In the genomic region with DNA sequence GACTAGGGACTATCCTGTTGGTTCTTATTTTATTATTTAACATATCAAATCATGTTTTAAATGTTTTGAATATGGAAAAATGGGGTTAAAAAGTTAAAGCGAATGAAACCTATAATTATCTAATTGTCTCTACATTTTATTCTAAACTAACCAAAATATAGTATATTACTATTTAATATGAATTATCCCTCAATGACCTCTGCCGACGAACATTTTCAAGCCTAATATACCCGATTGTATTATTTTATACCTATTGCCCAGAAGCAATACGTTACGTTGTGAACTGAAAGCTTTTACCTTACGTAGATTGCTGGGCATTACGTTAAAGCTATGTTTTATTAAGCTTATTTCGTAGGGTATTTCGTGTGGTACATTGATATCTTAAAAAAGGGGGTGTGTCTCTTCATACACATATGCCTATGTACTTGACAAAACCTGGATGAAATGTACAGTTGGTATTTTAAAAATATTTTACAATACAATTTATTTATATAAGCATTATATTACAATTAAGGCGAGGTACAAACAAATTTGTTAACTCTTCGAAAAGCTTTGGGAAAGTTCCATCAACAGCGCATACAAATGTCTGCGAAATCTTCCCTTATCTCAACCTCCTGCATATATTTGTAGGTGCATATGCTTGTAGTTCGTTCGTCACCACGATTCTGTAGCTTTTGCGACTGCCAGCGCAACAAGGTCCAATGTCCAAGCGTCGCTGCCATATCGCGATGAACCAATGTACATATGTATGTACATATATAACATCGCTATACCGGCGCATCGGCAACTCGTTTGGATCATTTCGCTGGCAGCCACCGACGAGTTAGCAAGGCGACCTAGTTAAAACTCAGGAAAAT, we compare ENCODE assay signal across 1 fruit fly cellular context.
A peak's percentile ranks its signal among the peaks of the same experiment; 100 is the strongest.
TF ChIP-seq lines count a peak whose summit lies in the region.

A gene (plus strand): TSS at position 790 of the 857 bp plus-strand sequence.

TF ChIP-seq in whole organism, embryonic, 481 proteins besides CTCF, POLR2A, EP300 and RAD21 (continued from another document and continues in another):
- TF ChIP-seq Ssrp (tag; optimal IDR thresholded peaks at IDR 0.05; lab: Kevin White, UChicago), result peak; percentile 76
- TF ChIP-seq CG13123 (GFP tag; optimal IDR thresholded peaks at IDR 0.05; lab: Kevin White, UChicago), result peak; percentile 51
- TF ChIP-seq bcd (GFP tag; optimal IDR thresholded peaks at IDR 0.05; lab: Kevin White, UChicago), result peak; percentile 93
- peak; percentile 81 for TF ChIP-seq CG11695 (GFP tag; IDR thresholded peaks at IDR 0.05; lab: Robert Waterston, UW)
- no peak for TF ChIP-seq hbn (GFP tag; IDR thresholded peaks at IDR 0.05; lab: Robert Waterston, UW; ENCODE audit: partially characterized antibody)
- TF ChIP-seq CG11504 (tag; optimal IDR thresholded peaks at IDR 0.05; lab: Kevin White, UChicago), result peak; percentile 97
- peak; percentile 51 for TF ChIP-seq psq (GFP tag; optimal IDR thresholded peaks at IDR 0.05; lab: Kevin White, UChicago)
- TF ChIP-seq eve (GFP tag; optimal IDR thresholded peaks at IDR 0.05; lab: Kevin White, UChicago), result no peak
- TF ChIP-seq stwl (tag; optimal IDR thresholded peaks at IDR 0.05; lab: Kevin White, UChicago), result no peak
- TF ChIP-seq prd (optimal IDR thresholded peaks at IDR 0.05; lab: Kevin White, UChicago), result no peak
- TF ChIP-seq prd (GFP tag; IDR thresholded peaks at IDR 0.05; lab: Robert Waterston, UW), result peak; percentile 88
- peak; percentile 95 for TF ChIP-seq HLH3B (GFP tag; IDR thresholded peaks at IDR 0.05; lab: Robert Waterston, UW)
- TF ChIP-seq CG4854 (GFP tag; optimal IDR thresholded peaks at IDR 0.05; lab: Kevin White, UChicago), result peak; percentile 79
- no peak for TF ChIP-seq jumu (GFP tag; optimal IDR thresholded peaks at IDR 0.05; lab: Kevin White, UChicago)
- peak; percentile 74 for TF ChIP-seq odd (GFP tag; optimal IDR thresholded peaks at IDR 0.05; lab: Kevin White, UChicago)
- TF ChIP-seq CG10959 (GFP tag; IDR thresholded peaks at IDR 0.05; lab: Robert Waterston, UW), result peak; percentile 56
- peak; percentile 84 for TF ChIP-seq exex (tag; optimal IDR thresholded peaks at IDR 0.05; lab: Kevin White, UChicago)
- TF ChIP-seq B-H2 (GFP tag; optimal IDR thresholded peaks at IDR 0.05; lab: Kevin White, UChicago), result peak; percentile 17
- peak; percentile 93 for TF ChIP-seq Hmr (GFP tag; optimal IDR thresholded peaks at IDR 0.05; lab: Kevin White, UChicago)
- TF ChIP-seq CG14441 (GFP tag; IDR thresholded peaks at IDR 0.05; lab: Robert Waterston, UW), result peak; percentile 93
- peak; percentile 74 for TF ChIP-seq ttk (GFP tag; IDR thresholded peaks at IDR 0.05; lab: Robert Waterston, UW)
- TF ChIP-seq GATAe (GFP tag; conservative IDR thresholded peaks at IDR 0.05; lab: Robert Waterston, UW), result peak; percentile 60
- peak; percentile 99 for TF ChIP-seq nom (GFP tag; optimal IDR thresholded peaks at IDR 0.05; lab: Kevin White, UChicago)
- TF ChIP-seq Hand (GFP tag; optimal IDR thresholded peaks at IDR 0.05; lab: Kevin White, UChicago), result peak; percentile 54
- TF ChIP-seq CG9609 (GFP tag; optimal IDR thresholded peaks at IDR 0.05; lab: Kevin White, UChicago), result no peak
- peak; percentile 94 for TF ChIP-seq CG30403 (GFP tag; optimal IDR thresholded peaks at IDR 0.05; lab: Kevin White, UChicago)
- TF ChIP-seq Bteb2 (GFP tag; optimal IDR thresholded peaks at IDR 0.05; lab: Kevin White, UChicago), result peak; percentile 55
- peak; percentile 82 for TF ChIP-seq CG4328 (GFP tag; optimal IDR thresholded peaks at IDR 0.05; lab: Kevin White, UChicago)
- peak; percentile 86 for TF ChIP-seq CG12391 (tag; optimal IDR thresholded peaks at IDR 0.05; lab: Kevin White, UChicago)
- TF ChIP-seq Nf-YB (GFP tag; optimal IDR thresholded peaks at IDR 0.05; lab: Kevin White, UChicago), result peak; percentile 63
- TF ChIP-seq Chrac-16 (GFP tag; optimal IDR thresholded peaks at IDR 0.05; lab: Kevin White, UChicago), result peak; percentile 76
- TF ChIP-seq Doc2 (GFP tag; IDR thresholded peaks at IDR 0.05; lab: Robert Waterston, UW), result peak; percentile 84
- no peak for TF ChIP-seq Hr39 (optimal IDR thresholded peaks at IDR 0.05; lab: Kevin White, UChicago)
- TF ChIP-seq CG7556 (GFP tag; optimal IDR thresholded peaks at IDR 0.05; lab: Kevin White, UChicago), result peak; percentile 93
- peak; percentile 90 for TF ChIP-seq Atf6 (GFP tag; IDR thresholded peaks at IDR 0.05; lab: Robert Waterston, UW)
- peak; percentile 98 for TF ChIP-seq dmrt99B (tag; optimal IDR thresholded peaks at IDR 0.05; lab: Kevin White, UChicago)
- TF ChIP-seq CG18764 (GFP tag; optimal IDR thresholded peaks at IDR 0.05; lab: Kevin White, UChicago), result peak; percentile 90
- peak; percentile 30 for TF ChIP-seq tx (GFP tag; optimal IDR thresholded peaks at IDR 0.05; lab: Kevin White, UChicago)
- TF ChIP-seq BtbVII (GFP tag; optimal IDR thresholded peaks at IDR 0.05; lab: Kevin White, UChicago), result peak; percentile 95
- no peak for TF ChIP-seq CG1832 (GFP tag; optimal IDR thresholded peaks at IDR 0.05; lab: Kevin White, UChicago)
- no peak for TF ChIP-seq dan (GFP tag; IDR thresholded peaks at IDR 0.05; lab: Robert Waterston, UW)
- TF ChIP-seq sna (GFP tag; IDR thresholded peaks at IDR 0.05; lab: Robert Waterston, UW; ENCODE audit: partially characterized antibody), result no peak
- no peak for TF ChIP-seq CG15479 (GFP tag; optimal IDR thresholded peaks at IDR 0.05; lab: Kevin White, UChicago)
- TF ChIP-seq vvl (GFP tag; IDR thresholded peaks at IDR 0.05; lab: Robert Waterston, UW), result peak; percentile 79
- peak; percentile 38 for TF ChIP-seq ERR (GFP tag; optimal IDR thresholded peaks at IDR 0.05; lab: Kevin White, UChicago)
- TF ChIP-seq scrt (GFP tag; optimal IDR thresholded peaks at IDR 0.05; lab: Kevin White, UChicago), result peak; percentile 92
- TF ChIP-seq Xbp1 (GFP tag; optimal IDR thresholded peaks at IDR 0.05; lab: Kevin White, UChicago), result peak; percentile 85
- peak; percentile 92 for TF ChIP-seq CG10366 (GFP tag; IDR thresholded peaks at IDR 0.05; lab: Robert Waterston, UW)
- TF ChIP-seq CG12942 (GFP tag; optimal IDR thresholded peaks at IDR 0.05; lab: Kevin White, UChicago), result peak; percentile 74
- TF ChIP-seq Abd-B (GFP tag; optimal IDR thresholded peaks at IDR 0.05; lab: Kevin White, UChicago), result peak; percentile 96
- peak; percentile 92 for TF ChIP-seq tap (tag; optimal IDR thresholded peaks at IDR 0.05; lab: Kevin White, UChicago)
- TF ChIP-seq fd3F (GFP tag; optimal IDR thresholded peaks at IDR 0.05; lab: Kevin White, UChicago), result peak; percentile 64
- TF ChIP-seq ham (GFP tag; IDR thresholded peaks at IDR 0.05; lab: Robert Waterston, UW), result peak; percentile 80
- peak; percentile 87 for TF ChIP-seq Ravus (GFP tag; IDR thresholded peaks at IDR 0.05; lab: Robert Waterston, UW)
- peak; percentile 84 for TF ChIP-seq Mrtf (GFP tag; IDR thresholded peaks at IDR 0.05; lab: Robert Waterston, UW)
- peak; percentile 55 to 73 for TF ChIP-seq Pdp1 (GFP tag; optimal IDR thresholded peaks at IDR 0.05; lab: Kevin White, UChicago)
- peak; percentile 90 for TF ChIP-seq CG12659 (GFP tag; optimal IDR thresholded peaks at IDR 0.05; lab: Kevin White, UChicago)
- TF ChIP-seq hth (optimal IDR thresholded peaks at IDR 0.05; lab: Kevin White, UChicago), result no peak
- peak; percentile 72 for TF ChIP-seq HmgZ (tag; optimal IDR thresholded peaks at IDR 0.05; lab: Kevin White, UChicago)
- peak; percentile 86 for TF ChIP-seq Six4 (GFP tag; optimal IDR thresholded peaks at IDR 0.05; lab: Kevin White, UChicago)
- peak; percentile 85 for TF ChIP-seq CG7987 (GFP tag; optimal IDR thresholded peaks at IDR 0.05; lab: Kevin White, UChicago)
- peak; percentile 78 for TF ChIP-seq emc (GFP tag; optimal IDR thresholded peaks at IDR 0.05; lab: Kevin White, UChicago)
- peak; percentile 14 for TF ChIP-seq CG8089 (GFP tag; optimal IDR thresholded peaks at IDR 0.05; lab: Kevin White, UChicago)
- peak; percentile 54 for TF ChIP-seq CG15601 (tag; optimal IDR thresholded peaks at IDR 0.05; lab: Kevin White, UChicago)
- TF ChIP-seq oc (tag; optimal IDR thresholded peaks at IDR 0.05; lab: Kevin White, UChicago), result peak; percentile 68
- TF ChIP-seq chm (GFP tag; IDR thresholded peaks at IDR 0.05; lab: Robert Waterston, UW), result peak; percentile 65; the same call in 1 of the 2 replicates
- TF ChIP-seq Atf-2 (GFP tag; optimal IDR thresholded peaks at IDR 0.05; lab: Kevin White, UChicago), result peak; percentile 16
- no peak for TF ChIP-seq CG8478 (optimal IDR thresholded peaks at IDR 0.05; lab: Kevin White, UChicago)
- peak; percentile 95 for TF ChIP-seq stc (GFP tag; IDR thresholded peaks at IDR 0.05; lab: Robert Waterston, UW)
- peak; percentile 92 for TF ChIP-seq CG6683 (GFP tag; optimal IDR thresholded peaks at IDR 0.05; lab: Kevin White, UChicago)
- no peak for TF ChIP-seq NC2α (GFP tag; optimal IDR thresholded peaks at IDR 0.05; lab: Kevin White, UChicago)
- TF ChIP-seq mld (GFP tag; IDR thresholded peaks at IDR 0.05; lab: Robert Waterston, UW; ENCODE audit: partially characterized antibody), result no peak
- TF ChIP-seq YL-1 (GFP tag; optimal IDR thresholded peaks at IDR 0.05; lab: Kevin White, UChicago), result peak; percentile 10
- peak; percentile 97 for TF ChIP-seq Sox100B (GFP tag; optimal IDR thresholded peaks at IDR 0.05; lab: Kevin White, UChicago)
- TF ChIP-seq Usf (GFP tag; optimal IDR thresholded peaks at IDR 0.05; lab: Kevin White, UChicago), result peak; percentile 54
- TF ChIP-seq CG10979 (tag; optimal IDR thresholded peaks at IDR 0.05; lab: Kevin White, UChicago), result peak; percentile 95
- 0 out of 3 replicates have a peak, but pooled peaks have one; percentile 5 for TF ChIP-seq sr (GFP tag; IDR thresholded peaks at IDR 0.05; lab: Robert Waterston, UW)
- TF ChIP-seq CG15011 (GFP tag; optimal IDR thresholded peaks at IDR 0.05; lab: Kevin White, UChicago), result peak; percentile 96
- peak; percentile 84 for TF ChIP-seq CG11560 (tag; IDR thresholded peaks at IDR 0.05; lab: Robert Waterston, UW)
- TF ChIP-seq MTF-1 (GFP tag; optimal IDR thresholded peaks at IDR 0.05; lab: Kevin White, UChicago; ENCODE audit: borderline replicate concordance), result peak; percentile 79
- peak; percentile 33 for TF ChIP-seq Sry-δ (GFP tag; optimal IDR thresholded peaks at IDR 0.05; lab: Kevin White, UChicago)
- TF ChIP-seq sens (GFP tag; lab: Kevin White, UChicago), result peak; percentile 89
- TF ChIP-seq CG13775 (GFP tag; optimal IDR thresholded peaks at IDR 0.05; lab: Kevin White, UChicago), result peak; percentile 72
- TF ChIP-seq wek (GFP tag; optimal IDR thresholded peaks at IDR 0.05; lab: Kevin White, UChicago), result peak; percentile 18
- peak; percentile 92 for TF ChIP-seq nmo (GFP tag; optimal IDR thresholded peaks at IDR 0.05; lab: Kevin White, UChicago)
- peak; percentile 47 for TF ChIP-seq CG10543 (GFP tag; optimal IDR thresholded peaks at IDR 0.05; lab: Kevin White, UChicago)
- TF ChIP-seq CG3281 (GFP tag; optimal IDR thresholded peaks at IDR 0.05; lab: Kevin White, UChicago), result peak; percentile 96
- TF ChIP-seq Dip2 (GFP tag; IDR thresholded peaks at IDR 0.05; lab: Robert Waterston, UW), result peak; percentile 52
- peak; percentile 57 for TF ChIP-seq CG7928 (GFP tag; optimal IDR thresholded peaks at IDR 0.05; lab: Kevin White, UChicago)
- TF ChIP-seq D19B (GFP tag; optimal IDR thresholded peaks at IDR 0.05; lab: Kevin White, UChicago), result peak; percentile 100
- peak; percentile 94 for TF ChIP-seq Blimp-1 (GFP tag; optimal IDR thresholded peaks at IDR 0.05; lab: Kevin White, UChicago)
- peak; percentile 90 for TF ChIP-seq Drgx (GFP tag; IDR thresholded peaks at IDR 0.05; lab: Robert Waterston, UW)
- TF ChIP-seq Meics (GFP tag; optimal IDR thresholded peaks at IDR 0.05; lab: Kevin White, UChicago), result peak; percentile 97
- peak; percentile 95 for TF ChIP-seq tin (GFP tag; optimal IDR thresholded peaks at IDR 0.05; lab: Kevin White, UChicago)
- TF ChIP-seq CG18011 (GFP tag; optimal IDR thresholded peaks at IDR 0.05; lab: Kevin White, UChicago), result peak; percentile 76
- TF ChIP-seq CG4424 (GFP tag; optimal IDR thresholded peaks at IDR 0.05; lab: Kevin White, UChicago), result peak; percentile 96
- peak; percentile 96 for TF ChIP-seq CG9932 (GFP tag; IDR thresholded peaks at IDR 0.05; lab: Robert Waterston, UW)
- TF ChIP-seq pho (GFP tag; optimal IDR thresholded peaks at IDR 0.05; lab: Kevin White, UChicago), result peak; percentile 71
- TF ChIP-seq CG8924 (tag; optimal IDR thresholded peaks at IDR 0.05; lab: Kevin White, UChicago), result peak; percentile 90
- TF ChIP-seq bigmax (GFP tag; optimal IDR thresholded peaks at IDR 0.05; lab: Kevin White, UChicago), result no peak
- no peak for TF ChIP-seq cg (GFP tag; optimal IDR thresholded peaks at IDR 0.05; lab: Kevin White, UChicago)
- TF ChIP-seq luna (GFP tag; optimal IDR thresholded peaks at IDR 0.05; lab: Kevin White, UChicago), result peak; percentile 26
- peak; percentile 93 for TF ChIP-seq Med (GFP tag; lab: Kevin White, UChicago)
- TF ChIP-seq p53 (GFP tag; optimal IDR thresholded peaks at IDR 0.05; lab: Kevin White, UChicago), result no peak
- TF ChIP-seq usp (GFP tag; optimal IDR thresholded peaks at IDR 0.05; lab: Kevin White, UChicago), result no peak
- TF ChIP-seq Scr (GFP tag; IDR thresholded peaks at IDR 0.05; lab: Robert Waterston, UW; ENCODE audit: partially characterized antibody), result no peak
- TF ChIP-seq CG2875 (GFP tag; optimal IDR thresholded peaks at IDR 0.05; lab: Kevin White, UChicago), result peak; percentile 75
- TF ChIP-seq CG11696 (GFP tag; IDR thresholded peaks at IDR 0.05; lab: Robert Waterston, UW), result peak; percentile 16; the same call in 1 of the 2 replicates
- peak; percentile 63 for TF ChIP-seq fd64A (GFP tag; optimal IDR thresholded peaks at IDR 0.05; lab: Kevin White, UChicago)
- peak; percentile 84 for TF ChIP-seq CG6254 (GFP tag; optimal IDR thresholded peaks at IDR 0.05; lab: Kevin White, UChicago)
- peak; percentile 85 for TF ChIP-seq lilli (GFP tag; optimal IDR thresholded peaks at IDR 0.05; lab: Kevin White, UChicago)
- TF ChIP-seq CG8388 (GFP tag; optimal IDR thresholded peaks at IDR 0.05; lab: Kevin White, UChicago), result peak; percentile 67
- peak; percentile 87 for TF ChIP-seq CG5180 (GFP tag; optimal IDR thresholded peaks at IDR 0.05; lab: Kevin White, UChicago)
- TF ChIP-seq Adf1 (GFP tag; IDR thresholded peaks at IDR 0.05; lab: Robert Waterston, UW), result peak; percentile 75
- TF ChIP-seq rib (GFP tag; IDR thresholded peaks at IDR 0.05; lab: Robert Waterston, UW), result peak; percentile 82
- TF ChIP-seq Ptx1 (GFP tag; IDR thresholded peaks at IDR 0.05; lab: Robert Waterston, UW), result peak; percentile 96
- peak; percentile 95 for TF ChIP-seq CG13296 (GFP tag; optimal IDR thresholded peaks at IDR 0.05; lab: Kevin White, UChicago)
- TF ChIP-seq Asciz (GFP tag; optimal IDR thresholded peaks at IDR 0.05; lab: Kevin White, UChicago), result peak; percentile 95
- no peak for TF ChIP-seq pan (optimal IDR thresholded peaks at IDR 0.05; lab: Kevin White, UChicago)
- TF ChIP-seq pan (GFP tag; optimal IDR thresholded peaks at IDR 0.05 in 1 of 2, IDR thresholded peaks at IDR 0.05 in 1 of 2), result peak in 1 of 2 experiments; percentile 81
- peak; percentile 97 for TF ChIP-seq Fer1 (GFP tag; optimal IDR thresholded peaks at IDR 0.05; lab: Kevin White, UChicago)
